Worm (Caenorhabditis elegans) whole organism, late embryonic: ENCODE data around the gene sqst-3.

Experiments
- ceh-9 ChIP-seq: sonication (generic microtip); optimal IDR thresholded peaks from 2 replicates; lab custom pipeline; 2016; ENCODE audit warnings: mild to moderate bottlenecking, missing genetic modification characterization, inconsistent platforms, missing compliant biosample characterization
- fax-1 ChIP-seq: sonication (generic microtip); optimal IDR thresholded peaks from 2 replicates; lab custom pipeline; 2016; ENCODE audit warnings: missing genotype, missing genetic modification characterization, missing compliant biosample characterization
- hlh-15 ChIP-seq: sonication (generic microtip); optimal IDR thresholded peaks from 2 replicates; lab custom pipeline; 2016; ENCODE audit warnings: missing genetic modification characterization, missing compliant biosample characterization
- nhr-232 ChIP-seq: sonication (generic microtip); optimal IDR thresholded peaks from 2 replicates; lab custom pipeline; 2016; ENCODE audit warnings: missing genetic modification characterization, missing compliant biosample characterization
- pag-3 ChIP-seq: sonication (generic microtip); optimal IDR thresholded peaks from 2 replicates; lab custom pipeline; 2016; ENCODE audit warnings: missing compliant biosample characterization, missing genetic modification characterization, borderline replicate concordance
- pha-4 ChIP-seq: fragments of 150-350 bp; optimal IDR thresholded peaks from 2 replicates; lab custom pipeline; 2018; ENCODE audit warnings: missing biosample characterization, missing genetic modification reagents, missing genetic modification characterization

DNA sequence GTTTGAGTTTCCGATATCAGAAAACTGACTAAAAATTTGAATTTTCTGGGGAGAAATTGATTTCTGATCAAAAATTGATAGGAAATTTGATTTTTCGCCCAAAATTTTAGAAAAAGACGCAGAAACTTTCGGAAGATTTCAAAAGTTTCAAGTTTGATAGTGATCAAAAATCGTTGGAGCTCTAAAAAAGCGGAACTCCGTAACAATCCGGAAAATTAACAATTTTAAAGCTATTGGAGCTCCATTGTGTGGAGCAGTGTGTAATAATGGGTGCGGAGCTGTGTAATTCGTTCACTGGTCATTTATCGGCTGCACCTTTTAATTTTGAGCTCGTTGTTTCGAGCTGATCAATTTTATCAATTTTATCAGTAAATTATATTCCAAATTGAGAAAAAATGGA, 22.9 kb downstream of the sqst-3 start, which contains the start of gene F21D9.4:
- TF ChIP-seq fax-1 (no peak), ceh-9 (tag; lab: Kevin White, UChicago) (no peak), pha-4 (no peak), nhr-232 (tag; lab: Kevin White, UChicago) (no peak), hlh-15 (tag; lab: Kevin White, UChicago) (no peak), pag-3 (tag; lab: Kevin White, UChicago) (no peak)
